Worm (Caenorhabditis elegans): ENCODE data around the gene Y69H2.7.
A peak's percentile ranks its signal among the peaks of the same experiment; 100 is the strongest.

The Y69H2.7 gene

ce11 chrV:18729324-18729924, 39.6 kb downstream of the Y69H2.7 start, which contains the start of gene asp-19:
TSS of gene asp-19 (minus strand) at chrV:18729374.
- TF ChIP-seq set-16 (GFP tag; IDR thresholded peaks at IDR 0.05) (peak; percentile 62), unc-130 (GFP tag; optimal IDR thresholded peaks at IDR 0.05) (no peak), ZK337.2 (GFP tag; IDR thresholded peaks at IDR 0.05) (no peak)

DNA sequence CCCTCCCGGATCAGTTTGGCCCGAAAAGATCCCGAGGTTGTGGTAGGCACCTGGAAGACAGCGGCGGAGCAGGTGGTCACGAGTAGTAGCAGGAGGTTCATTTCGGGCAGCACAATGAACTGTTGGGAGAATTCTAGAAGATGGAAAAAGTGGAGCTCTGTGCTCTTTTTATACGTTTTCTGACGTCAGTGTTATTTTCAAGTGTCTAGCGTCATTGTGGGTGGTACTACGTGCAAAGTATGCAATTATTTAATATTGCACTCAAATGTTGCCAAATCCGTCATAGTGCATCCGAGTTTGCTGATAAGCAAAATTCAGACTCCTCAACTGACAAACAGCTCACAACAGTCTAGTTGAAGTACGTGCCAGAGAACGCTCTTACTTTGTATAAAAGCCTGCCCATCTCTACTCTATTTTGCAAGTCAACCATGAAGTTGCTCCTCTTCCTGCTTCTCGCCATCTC, 41.8 kb downstream of the Y69H2.7 start, which contains the start of the genes asp-18 and scl-19:
Gene asp-18, minus strand, starts transcription at position 101 of the 463 bp plus-strand sequence.
Gene scl-19, plus strand, starts transcription at position 413 of the 463 bp plus-strand sequence.
- TF ChIP-seq ceh-32 (tag; optimal IDR thresholded peaks at IDR 0.05; ENCODE audit: poor library complexity) (no peak), ZK337.2 (GFP tag; IDR thresholded peaks at IDR 0.05) (no peak), ceh-82 (tag; optimal IDR thresholded peaks at IDR 0.05) (no peak), aha-1 (tag) (no peak), daf-12 (tag; optimal IDR thresholded peaks at IDR 0.05) (no peak), ama-1 (optimal IDR thresholded peaks at IDR 0.05) (no peak), jun-1 (tag; optimal IDR thresholded peaks at IDR 0.05) (no peak), lin-1 (GFP tag; IDR thresholded peaks at IDR 0.05) (no peak), nhr-10 (tag; optimal IDR thresholded peaks at IDR 0.05) (no peak), Y48G9A.11 (GFP tag; IDR thresholded peaks at IDR 0.05) (no peak), spr-3 (GFP tag; optimal IDR thresholded peaks at IDR 0.05) (no peak), lsy-2 (tag; optimal IDR thresholded peaks at IDR 0.05) (no peak), attf-4 (tag; optimal IDR thresholded peaks at IDR 0.05) (no peak), daf-8 (GFP tag; IDR thresholded peaks at IDR 0.05) (no peak), hmg-1.1 (GFP tag; IDR thresholded peaks at IDR 0.05) (no peak), nhr-28 (tag; optimal IDR thresholded peaks at IDR 0.05) (no peak), madf-5 (GFP tag; IDR thresholded peaks at IDR 0.05) (no peak), dve-1 (tag; optimal IDR thresholded peaks at IDR 0.05; ENCODE audit: insufficient read depth) (no peak), D1046.2 (GFP tag; IDR thresholded peaks at IDR 0.05) (no peak), nhr-11 (tag; optimal IDR thresholded peaks at IDR 0.05) (no peak)

DNA sequence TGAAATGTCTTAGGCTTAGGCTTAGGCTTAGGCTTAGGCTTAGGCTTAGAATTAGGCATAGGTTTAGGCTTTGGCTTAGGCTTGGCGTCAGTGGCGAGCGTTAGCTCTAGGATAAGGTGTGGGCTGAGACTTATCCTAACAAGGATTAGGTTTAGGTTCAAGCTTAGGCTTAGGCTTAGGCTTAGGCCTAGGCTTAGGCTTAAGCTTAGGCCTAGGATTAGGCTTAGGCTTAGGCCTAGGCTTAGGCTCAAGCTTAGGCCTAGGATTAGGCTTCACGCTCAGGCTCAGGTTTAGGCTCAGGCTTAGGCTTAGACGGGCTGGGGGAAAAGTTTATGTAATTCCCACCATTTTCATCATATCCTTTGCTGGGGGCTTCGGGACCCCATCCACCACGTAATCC, 44.2 kb downstream of the Y69H2.7 start:
- TF ChIP-seq nhr-11 (tag; optimal IDR thresholded peaks at IDR 0.05): no peak
- TF ChIP-seq ceh-82 (tag; optimal IDR thresholded peaks at IDR 0.05): no peak
- no peak for TF ChIP-seq mdl-1 (tag; optimal IDR thresholded peaks at IDR 0.05)
- TF ChIP-seq Y105C5A.15 (GFP tag; IDR thresholded peaks at IDR 0.05): no peak
- TF ChIP-seq lin-1 (GFP tag; IDR thresholded peaks at IDR 0.05): no peak
- no peak for TF ChIP-seq dmd-8 (GFP tag; IDR thresholded peaks at IDR 0.05)
- no peak for TF ChIP-seq unc-130 (GFP tag; optimal IDR thresholded peaks at IDR 0.05)
- TF ChIP-seq ceh-28 (tag; optimal IDR thresholded peaks at IDR 0.05): no peak
- TF ChIP-seq dve-1 (tag; optimal IDR thresholded peaks at IDR 0.05; ENCODE audit: insufficient read depth): no peak
- TF ChIP-seq jun-1 (tag; optimal IDR thresholded peaks at IDR 0.05): no peak
- TF ChIP-seq T26A8.4 (GFP tag; IDR thresholded peaks at IDR 0.05): no peak
- no peak for TF ChIP-seq set-16 (GFP tag; IDR thresholded peaks at IDR 0.05)
- TF ChIP-seq lim-7 (GFP tag; IDR thresholded peaks at IDR 0.05): no peak
- TF ChIP-seq D1046.2 (GFP tag; IDR thresholded peaks at IDR 0.05): no peak
- no peak for TF ChIP-seq zag-1 (tag; optimal IDR thresholded peaks at IDR 0.05)
- no peak for TF ChIP-seq F37D6.2 (tag; optimal IDR thresholded peaks at IDR 0.05)
- no peak for TF ChIP-seq F26F4.8 (GFP tag; conservative IDR thresholded peaks at IDR 0.05)

DNA sequence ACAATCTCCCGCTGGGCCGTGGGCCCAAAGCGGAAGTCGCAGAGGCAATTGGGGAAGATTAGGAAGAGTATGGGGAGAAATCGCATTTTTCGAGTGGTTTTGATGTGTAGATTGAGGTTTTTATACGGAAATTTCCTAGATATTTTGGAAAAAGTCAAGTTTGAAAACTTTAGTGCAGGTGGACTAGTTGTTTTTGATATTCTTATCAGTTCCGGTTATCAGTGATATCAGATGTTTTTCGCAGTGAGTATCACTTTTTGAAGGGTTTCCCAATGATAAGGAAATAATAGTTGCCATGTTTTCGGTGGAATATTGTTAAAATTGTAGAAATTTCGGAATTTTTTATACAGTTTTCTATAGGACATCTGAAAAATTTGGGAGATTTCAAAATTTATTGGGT, 44.6 kb downstream of the Y69H2.7 start, which contains the start of gene scl-20:
Gene scl-20, minus strand, starts transcription at position 101 of the 400 bp plus-strand sequence.
- TF ChIP-seq nhr-76 (tag; optimal IDR thresholded peaks at IDR 0.05) (no peak), dmd-9 (GFP tag; IDR thresholded peaks at IDR 0.05) (no peak), daf-19 (GFP tag; conservative IDR thresholded peaks at IDR 0.05) (no peak), F26F4.8 (GFP tag; conservative IDR thresholded peaks at IDR 0.05) (no peak), spr-3 (GFP tag; optimal IDR thresholded peaks at IDR 0.05) (no peak)
